Worm (Caenorhabditis elegans) whole organism, late embryonic: ENCODE results near the gene ZK228.10.

ENCODE experiments used
- K09A11.1 ChIP-seq: sonication (generic microtip); optimal IDR thresholded peaks from 2 replicates; lab custom pipeline; 2017; ENCODE audit warnings: antibody characterized with exemption, mild to moderate bottlenecking, missing genetic modification characterization, missing compliant biosample characterization; ENCODE audit not compliant: insufficient read depth
- ama-1 ChIP-seq: fragments of 150-350 bp; optimal IDR thresholded peaks from 2 replicates; lab custom pipeline; 2014
- ceh-24 ChIP-seq: sonication (generic microtip); optimal IDR thresholded peaks from 2 replicates; lab custom pipeline; 2016; ENCODE audit warnings: mild to moderate bottlenecking, missing genetic modification characterization, missing compliant biosample characterization
- ceh-6 ChIP-seq: fragments of 200-800 bp; sonication (Bioruptor generic); optimal IDR thresholded peaks from 2 replicates; lab custom pipeline; 2018; ENCODE audit warnings: mild to moderate bottlenecking, missing genetic modification characterization, missing compliant biosample characterization
- dmd-4 ChIP-seq: sonication (generic microtip); optimal IDR thresholded peaks from 2 replicates; lab custom pipeline; 2016; ENCODE audit warnings: borderline replicate concordance, missing genetic modification characterization, missing compliant biosample characterization
- fkh-10 ChIP-seq: fragments of 150-350 bp; optimal IDR thresholded peaks from 2 replicates; lab custom pipeline; 2014; ENCODE audit warnings: missing biosample characterization, missing genetic modification reagents, missing genetic modification characterization
- hlh-30 ChIP-seq: sonication (generic microtip); optimal IDR thresholded peaks from 2 replicates; lab custom pipeline; 2017; ENCODE audit warnings: antibody characterized with exemption, missing genetic modification characterization, missing compliant biosample characterization; ENCODE audit not compliant: insufficient read depth
- lim-6 ChIP-seq: sonication (generic microtip); optimal IDR thresholded peaks from 2 replicates; lab custom pipeline; 2016; ENCODE audit warnings: missing genetic modification characterization, missing compliant biosample characterization
- lin-11 ChIP-seq: fragments of 200-800 bp; sonication (Bioruptor generic); optimal IDR thresholded peaks from 2 replicates; lab custom pipeline; 2018; ENCODE audit warnings: mild to moderate bottlenecking, missing genetic modification characterization, missing compliant biosample characterization
- pax-1 ChIP-seq: fragments of 150-350 bp; optimal IDR thresholded peaks from 2 replicates; lab custom pipeline; 2014; ENCODE audit warnings: missing biosample characterization, missing genetic modification characterization
- pha-2 ChIP-seq: sonication (generic microtip); optimal IDR thresholded peaks from 2 replicates; lab custom pipeline; 2017; ENCODE audit warnings: mild to moderate bottlenecking, missing genetic modification characterization, missing compliant biosample characterization
- tbx-7 ChIP-seq: sonication (generic microtip); optimal IDR thresholded peaks from 2 replicates; lab custom pipeline; 2016; ENCODE audit warnings: missing genotype, missing genetic modification characterization, missing compliant biosample characterization

DNA sequence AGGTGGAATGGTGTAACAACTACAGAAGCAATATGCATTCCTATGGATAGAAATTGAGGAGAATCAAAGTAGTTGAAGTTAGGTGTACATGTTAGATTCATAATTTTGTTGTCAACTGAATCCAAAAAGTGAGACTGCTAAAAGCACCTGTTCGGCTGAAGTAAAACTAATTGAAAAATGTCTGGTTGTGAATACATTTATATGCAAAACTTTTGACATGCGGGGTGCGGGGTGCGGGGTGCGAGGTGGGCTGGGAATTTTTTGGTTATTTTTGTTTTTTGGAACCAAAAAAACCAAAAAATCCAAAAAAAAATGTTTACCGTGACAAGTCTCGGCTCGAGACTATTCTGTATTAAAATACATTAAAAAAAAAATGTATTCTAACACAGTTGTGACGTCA lies 46.5 kb upstream of the ZK228.10 start, which contains the start of gene srh-207:
- TF ChIP-seq pax-1 (tag; lab: Kevin White, UChicago) (no peak), pha-2 (tag; lab: Kevin White, UChicago) (no peak), hlh-30 (tag; lab: Kevin White, UChicago) (no peak), ama-1 (lab: Kevin White, UChicago) (no peak), dmd-4 (tag; lab: Kevin White, UChicago) (no peak), tbx-7 (tag; lab: Kevin White, UChicago) (no peak), lin-11 (tag; lab: Kevin White, UChicago) (no peak), ceh-24 (no peak), ceh-6 (GFP tag; lab: Kevin White, UChicago) (no peak), K09A11.1 (tag; lab: Kevin White, UChicago) (no peak), fkh-10 (no peak), lim-6 (tag; lab: Kevin White, UChicago) (no peak)
